Fruit fly (Drosophila melanogaster): Measurements from ENCODE around the gene CG43799.

Gene CG43799

dm6 chr2L:7270270-7270669, 42.7 kb downstream of the CG43799 start (continued):
- TF ChIP-seq CG16779 (tag; optimal IDR thresholded peaks at IDR 0.05) (no peak), Eip75B (GFP tag; optimal IDR thresholded peaks at IDR 0.05) (no peak), Eip78C (GFP tag) (peak; percentile 82), CG31627 (GFP tag; optimal IDR thresholded peaks at IDR 0.05) (no peak), CG10669 (GFP tag; optimal IDR thresholded peaks at IDR 0.05) (peak; percentile 19), CG6854 (GFP tag; optimal IDR thresholded peaks at IDR 0.05) (no peak), svp (GFP tag) (no peak), CG6808 (GFP tag; optimal IDR thresholded peaks at IDR 0.05) (no peak), acj6 (GFP tag; optimal IDR thresholded peaks at IDR 0.05) (peak; percentile 37), CG8319 (GFP tag; optimal IDR thresholded peaks at IDR 0.05) (no peak), esn (GFP tag; optimal IDR thresholded peaks at IDR 0.05) (peak; percentile 24), spab (GFP tag; optimal IDR thresholded peaks at IDR 0.05) (no peak), Lpt (GFP tag; optimal IDR thresholded peaks at IDR 0.05) (peak; percentile 8), Sox102F (GFP tag; optimal IDR thresholded peaks at IDR 0.05) (peak; percentile 12), fkh (GFP tag; optimal IDR thresholded peaks at IDR 0.05) (no peak), achi (GFP tag; optimal IDR thresholded peaks at IDR 0.05) (peak; percentile 17), CG6276 (GFP tag; optimal IDR thresholded peaks at IDR 0.05) (no peak), dsx (GFP tag; optimal IDR thresholded peaks at IDR 0.05; ENCODE audit: poor library complexity, severe bottlenecking) (no peak), CG11762 (GFP tag; optimal IDR thresholded peaks at IDR 0.05; ENCODE audit: insufficient read depth) (peak; percentile 6), fd85E (GFP tag; optimal IDR thresholded peaks at IDR 0.05) (no peak)

dm6 chr2L:7272452-7272851, 44.9 kb downstream of the CG43799 start:
- TF ChIP-seq CG6792 (GFP tag; optimal IDR thresholded peaks at IDR 0.05): no peak
- no peak for TF ChIP-seq svp (GFP tag)
- TF ChIP-seq pdm3 (GFP tag; optimal IDR thresholded peaks at IDR 0.05): no peak
- no peak for TF ChIP-seq topi (GFP tag; optimal IDR thresholded peaks at IDR 0.05)
- TF ChIP-seq CG6163 (GFP tag; IDR thresholded peaks at IDR 0.05): no peak
- no peak for TF ChIP-seq Smox (GFP tag; optimal IDR thresholded peaks at IDR 0.05)
- no peak for TF ChIP-seq CG6276 (GFP tag; optimal IDR thresholded peaks at IDR 0.05)
- no peak for TF ChIP-seq CG10669 (GFP tag; optimal IDR thresholded peaks at IDR 0.05)

dm6 chr2L:7277017-7277416, 49.5 kb downstream of the CG43799 start, which contains the start of gene Wnt4:
Gene Wnt4 (minus strand): TSS chr2L:7277171.
- TF ChIP-seq eg (GFP tag; IDR thresholded peaks at IDR 0.05) (peak; percentile 40; the same call in 1 of the 3 replicates), Blimp-1 (GFP tag; optimal IDR thresholded peaks at IDR 0.05) (no peak), Eip93F (GFP tag; optimal IDR thresholded peaks at IDR 0.05) (no peak), CG9139 (GFP tag; optimal IDR thresholded peaks at IDR 0.05) (no peak), OdsH (GFP tag; optimal IDR thresholded peaks at IDR 0.05) (no peak), ss (GFP tag; optimal IDR thresholded peaks at IDR 0.05) (peak in 1 of 2 experiments; percentile 8), Ets96B (tag; optimal IDR thresholded peaks at IDR 0.05) (no peak), CG6163 (GFP tag; IDR thresholded peaks at IDR 0.05) (peak; percentile 12; the same call in 1 of the 3 replicates), acj6 (GFP tag; optimal IDR thresholded peaks at IDR 0.05) (no peak), Hr39 (GFP tag; optimal IDR thresholded peaks at IDR 0.05) (no peak), CG6854 (GFP tag; optimal IDR thresholded peaks at IDR 0.05) (no peak), CG16779 (tag; optimal IDR thresholded peaks at IDR 0.05) (no peak), CG32006 (GFP tag; optimal IDR thresholded peaks at IDR 0.05) (no peak), svp (GFP tag) (no peak), CG3919 (GFP tag; optimal IDR thresholded peaks at IDR 0.05) (peak; percentile 91), CG3032 (tag; optimal IDR thresholded peaks at IDR 0.05) (no peak), dsx (GFP tag; optimal IDR thresholded peaks at IDR 0.05; ENCODE audit: poor library complexity, severe bottlenecking) (peak; percentile 22), fd59A (GFP tag; optimal IDR thresholded peaks at IDR 0.05) (no peak), Lpt (GFP tag; optimal IDR thresholded peaks at IDR 0.05) (peak; percentile 5)
